Worm (Caenorhabditis elegans) whole organism, mixed stage, embryonic: ENCODE data around the gene Y108G3AL.2.

ENCODE experiments used
- M03D4.4 ChIP-seq: sonication (generic microtip); optimal IDR thresholded peaks from 2 replicates; lab custom pipeline; 2017; ENCODE audit warnings: mild to moderate bottlenecking, missing genetic modification characterization, missing compliant biosample characterization
- bed-3 ChIP-seq: fragments of 200-800 bp; sonication (Bioruptor generic); optimal IDR thresholded peaks from 3 replicates; lab custom pipeline; 2018; ENCODE audit warnings: mild to moderate bottlenecking, missing genetic modification characterization, moderate library complexity, missing compliant biosample characterization
- blmp-1 ChIP-seq: fragments of 150-350 bp; optimal IDR thresholded peaks from 2 replicates; lab custom pipeline; 2014; ENCODE audit warnings: missing biosample characterization, missing genetic modification characterization
- ceh-39 ChIP-seq: fragments of 150-350 bp; optimal IDR thresholded peaks from 2 replicates; lab custom pipeline; 2014; ENCODE audit warnings: missing biosample characterization, missing genetic modification characterization
- ceh-83 ChIP-seq: fragments of 200-800 bp; sonication (Bioruptor generic); optimal IDR thresholded peaks from 2 replicates; lab custom pipeline; 2018; ENCODE audit warnings: mild to moderate bottlenecking, missing genetic modification characterization, missing compliant biosample characterization
- ces-1 ChIP-seq: fragments of 150-350 bp; optimal IDR thresholded peaks from 2 replicates; lab custom pipeline; 2014; ENCODE audit warnings: missing biosample characterization, missing genetic modification reagents, missing genetic modification characterization
- cnd-1 ChIP-seq: fragments of 200-800 bp; sonication (Bioruptor generic); optimal IDR thresholded peaks from 2 replicates; lab custom pipeline; 2018; ENCODE audit warnings: mild to moderate bottlenecking, missing genetic modification characterization, missing compliant biosample characterization
- drap-1 ChIP-seq: fragments of 200-800 bp; sonication (Bioruptor generic); optimal IDR thresholded peaks from 3 replicates; lab custom pipeline; 2018; ENCODE audit warnings: mild to moderate bottlenecking, missing genetic modification characterization, missing compliant biosample characterization
- elt-1 ChIP-seq: sonication (generic microtip); optimal IDR thresholded peaks from 2 replicates; lab custom pipeline; 2017; ENCODE audit warnings: missing genetic modification characterization, mild to moderate bottlenecking, missing compliant biosample characterization, antibody characterized with exemption, moderate library complexity, borderline replicate concordance; ENCODE audit not compliant: insufficient read depth
- elt-3 ChIP-seq: fragments of 150-350 bp; optimal IDR thresholded peaks from 2 replicates; lab custom pipeline; 2014; ENCODE audit warnings: missing biosample characterization, missing genetic modification characterization
- flh-1 ChIP-seq: fragments of 200-800 bp; sonication (Bioruptor generic); optimal IDR thresholded peaks from 2 replicates; lab custom pipeline; 2018; ENCODE audit warnings: mild to moderate bottlenecking, missing genetic modification characterization, moderate library complexity, missing compliant biosample characterization
- ham-2 ChIP-seq: fragments of 200-800 bp; sonication (Bioruptor generic); optimal IDR thresholded peaks from 2 replicates; lab custom pipeline; 2018; ENCODE audit warnings: mild to moderate bottlenecking, missing genetic modification characterization, missing compliant biosample characterization
- hlh-1 ChIP-seq: fragments of 150-350 bp; optimal IDR thresholded peaks from 2 replicates; lab custom pipeline; 2014; ENCODE audit warnings: missing biosample characterization, missing genetic modification reagents, missing genetic modification characterization
- lin-13 ChIP-seq: fragments of 150-350 bp; optimal IDR thresholded peaks from 2 replicates; lab custom pipeline; 2014; ENCODE audit warnings: missing biosample characterization, missing genetic modification characterization
- lin-32 ChIP-seq: fragments of 200-800 bp; sonication (Bioruptor generic); optimal IDR thresholded peaks from 2 replicates; lab custom pipeline; 2018; ENCODE audit warnings: mild to moderate bottlenecking, missing genetic modification characterization, missing compliant biosample characterization
- lsy-2 ChIP-seq: fragments of 150-350 bp; optimal IDR thresholded peaks from 2 replicates; lab custom pipeline; 2014; ENCODE audit warnings: missing biosample characterization, missing genetic modification characterization
- mab-5 ChIP-seq: fragments of 150-350 bp; optimal IDR thresholded peaks from 2 replicates; lab custom pipeline; 2014; ENCODE audit warnings: missing biosample characterization, missing genetic modification characterization
- mep-1 ChIP-seq: fragments of 150-350 bp; optimal IDR thresholded peaks from 2 replicates; lab custom pipeline; 2017; ENCODE audit warnings: missing biosample characterization, missing genetic modification reagents, missing genetic modification characterization, inconsistent platforms
- mls-2 ChIP-seq: sonication (generic microtip); optimal IDR thresholded peaks from 2 replicates; lab custom pipeline; 2016; ENCODE audit warnings: mild to moderate bottlenecking, missing genetic modification characterization, moderate library complexity, missing compliant biosample characterization
- nhr-12 ChIP-seq: fragments of 150-350 bp; optimal IDR thresholded peaks from 2 replicates; lab custom pipeline; 2014; ENCODE audit warnings: missing biosample characterization, missing genetic modification characterization
- nhr-2 ChIP-seq: fragments of 150-350 bp; optimal IDR thresholded peaks from 2 replicates; lab custom pipeline; 2014; ENCODE audit warnings: missing biosample characterization, missing genetic modification characterization
- nhr-237 ChIP-seq: fragments of 150-350 bp; optimal IDR thresholded peaks from 2 replicates; lab custom pipeline; 2014; ENCODE audit warnings: missing biosample characterization, missing genetic modification characterization
- nhr-28 ChIP-seq: fragments of 150-350 bp; optimal IDR thresholded peaks from 2 replicates; lab custom pipeline; 2014; ENCODE audit warnings: missing biosample characterization, missing genetic modification characterization
- nhr-76 ChIP-seq: sonication (generic microtip); optimal IDR thresholded peaks from 2 replicates; lab custom pipeline; 2017; ENCODE audit warnings: missing biosample characterization, missing genetic modification characterization
- pha-4 ChIP-seq: fragments of 150-350 bp; optimal IDR thresholded peaks from 2 replicates; lab custom pipeline; 2018; ENCODE audit warnings: missing biosample characterization, missing genetic modification reagents, missing genetic modification characterization
- sem-2 ChIP-seq: fragments of 200-800 bp; sonication (Bioruptor generic); optimal IDR thresholded peaks from 2 replicates; lab custom pipeline; 2018; ENCODE audit warnings: mild to moderate bottlenecking, missing genetic modification characterization, missing compliant biosample characterization
- snpc-4 ChIP-seq: fragments of 150-350 bp; optimal IDR thresholded peaks from 2 replicates; lab custom pipeline; 2014; ENCODE audit warnings: missing biosample characterization, missing genetic modification characterization
- sptf-1 ChIP-seq: sonication (generic microtip); optimal IDR thresholded peaks from 2 replicates; lab custom pipeline; 2017; ENCODE audit warnings: mild to moderate bottlenecking, missing genetic modification characterization, moderate library complexity, missing compliant biosample characterization
- tbx-8 ChIP-seq: fragments of 200-800 bp; sonication (Bioruptor generic); optimal IDR thresholded peaks from 2 replicates; lab custom pipeline; 2018; ENCODE audit warnings: mild to moderate bottlenecking, missing genetic modification characterization, moderate library complexity, missing compliant biosample characterization
- unc-120 ChIP-seq: sonication (generic microtip); optimal IDR thresholded peaks from 2 replicates; lab custom pipeline; 2017; ENCODE audit warnings: missing genetic modification characterization, missing compliant biosample characterization; ENCODE audit not compliant: poor library complexity, severe bottlenecking
- unc-39 ChIP-seq: fragments of 150-350 bp; optimal IDR thresholded peaks from 2 replicates; lab custom pipeline; 2014; ENCODE audit warnings: missing biosample characterization, missing genetic modification characterization
- unc-62 ChIP-seq: fragments of 150-350 bp; optimal IDR thresholded peaks from 2 replicates; lab custom pipeline; 2014; ENCODE audit warnings: missing biosample characterization, missing genetic modification reagents, missing genetic modification characterization
- zip-8 ChIP-seq: fragments of 150-350 bp; optimal IDR thresholded peaks from 2 replicates; lab custom pipeline; 2014; ENCODE audit warnings: missing biosample characterization, missing genetic modification characterization
- ztf-11 ChIP-seq: fragments of 150-350 bp; optimal IDR thresholded peaks from 2 replicates; lab custom pipeline; 2014; ENCODE audit warnings: missing biosample characterization, missing genetic modification characterization

Y108G3AL.2 gene

DNA sequence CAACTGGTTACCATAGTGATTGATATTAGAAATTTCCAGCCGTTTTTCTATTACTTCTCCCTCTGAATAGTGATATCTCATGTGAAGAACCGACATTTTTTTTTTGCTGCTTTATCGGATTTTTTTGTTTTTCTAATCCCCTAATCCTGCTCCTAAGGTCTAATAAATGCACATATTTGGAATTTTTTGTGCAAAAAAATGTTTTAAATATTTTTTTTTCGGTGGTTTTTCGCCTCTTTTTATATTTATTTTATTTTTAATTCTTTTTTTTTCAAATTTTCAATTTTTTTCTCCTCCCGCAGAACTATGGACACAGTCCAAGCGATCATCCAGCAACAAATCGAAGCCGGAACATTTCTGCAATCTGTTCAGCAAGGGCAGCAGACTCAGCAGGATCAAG, at the start of gene Y108G3AL.2:
Gene Y108G3AL.2, plus strand, starts transcription at position 301 of the 400 bp plus-strand sequence.
- no peak for TF ChIP-seq nhr-28 (tag; lab: Kevin White, UChicago)

ce11 chrV:117312-117711, 49.5 kb upstream of the Y108G3AL.2 start:
- TF ChIP-seq hlh-1 (tag; lab: Kevin White, UChicago) = peak; percentile 25
- no peak for TF ChIP-seq ham-2 (GFP tag; lab: Kevin White, UChicago)

DNA sequence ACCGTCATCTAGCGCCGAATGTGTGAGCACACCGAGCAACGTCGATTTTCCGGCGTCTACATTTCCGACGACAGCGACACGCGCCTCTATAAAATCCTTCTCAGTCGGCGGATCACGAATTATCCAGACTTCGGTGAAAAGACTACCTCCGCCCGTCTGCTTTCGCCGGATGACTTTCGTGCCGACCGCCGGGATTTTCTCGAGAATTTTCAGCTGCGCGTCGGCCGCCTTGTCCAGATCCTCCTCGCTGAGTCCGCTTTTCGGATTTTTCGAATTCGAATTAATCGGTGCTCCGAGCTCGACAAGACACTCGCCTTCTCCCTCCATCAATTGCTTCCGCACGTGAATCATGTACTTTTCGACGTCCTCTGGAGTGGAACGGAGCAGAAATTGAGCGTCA, 44.5 kb upstream of the Y108G3AL.2 start:
- TF ChIP-seq nhr-12 (tag; lab: Kevin White, UChicago) (no peak), sem-2 (GFP tag; lab: Kevin White, UChicago) (no peak), flh-1 (GFP tag; lab: Kevin White, UChicago) (no peak), elt-3 (no peak), nhr-237 (tag; lab: Kevin White, UChicago) (no peak)

DNA sequence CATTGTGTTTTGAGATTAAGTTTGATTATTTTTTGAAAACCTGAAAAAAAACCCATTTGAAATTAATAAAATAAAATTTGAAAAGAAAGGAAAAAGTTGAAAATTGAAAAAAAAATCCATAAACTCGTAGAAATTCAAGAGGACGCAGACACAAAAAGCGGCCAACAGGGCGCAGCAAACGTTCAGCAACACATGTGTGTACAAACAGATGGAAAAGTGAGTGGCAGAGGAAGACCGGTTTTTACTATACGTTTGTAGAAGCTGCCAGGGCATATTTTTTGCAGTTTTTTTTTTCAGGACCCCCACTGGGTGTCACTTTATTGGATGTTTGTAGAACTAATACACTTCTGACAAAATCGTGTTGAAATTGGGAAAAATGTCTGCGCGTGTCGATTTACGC, 44.0 kb upstream of the Y108G3AL.2 start, which contains the start of gene cgp-1:
Gene cgp-1, minus strand, starts transcription at position 40 of the 400 bp plus-strand sequence.
- TF ChIP-seq hlh-1 (tag; lab: Kevin White, UChicago) (peak; percentile 5), mls-2 (tag; lab: Kevin White, UChicago) (no peak), mep-1 (tag; lab: Kevin White, UChicago) (peak; percentile 9), unc-120 (tag; lab: Kevin White, UChicago) (no peak)

- TF ChIP-seq hlh-1 (tag; lab: Kevin White, UChicago) (no peak), drap-1 (GFP tag; lab: Kevin White, UChicago) (no peak), elt-3 (no peak), mab-5 (no peak), ztf-11 (tag; lab: Kevin White, UChicago) (no peak), blmp-1 (tag; lab: Kevin White, UChicago) (no peak), lin-32 (GFP tag; lab: Kevin White, UChicago) (no peak), sem-2 (GFP tag; lab: Kevin White, UChicago) (no peak), unc-62 (no peak), nhr-237 (tag; lab: Kevin White, UChicago) (no peak), lsy-2 (tag; lab: Kevin White, UChicago) (no peak), ceh-83 (GFP tag; lab: Kevin White, UChicago) (no peak), snpc-4 (tag; lab: Kevin White, UChicago) (no peak), unc-39 (tag; lab: Kevin White, UChicago) (no peak), lin-13 (no peak), nhr-12 (tag; lab: Kevin White, UChicago) (no peak), elt-1 (tag; lab: Kevin White, UChicago) (no peak)
Observed at ce11 chrV:123513-123912, 43.3 kb upstream of the Y108G3AL.2 start.

DNA sequence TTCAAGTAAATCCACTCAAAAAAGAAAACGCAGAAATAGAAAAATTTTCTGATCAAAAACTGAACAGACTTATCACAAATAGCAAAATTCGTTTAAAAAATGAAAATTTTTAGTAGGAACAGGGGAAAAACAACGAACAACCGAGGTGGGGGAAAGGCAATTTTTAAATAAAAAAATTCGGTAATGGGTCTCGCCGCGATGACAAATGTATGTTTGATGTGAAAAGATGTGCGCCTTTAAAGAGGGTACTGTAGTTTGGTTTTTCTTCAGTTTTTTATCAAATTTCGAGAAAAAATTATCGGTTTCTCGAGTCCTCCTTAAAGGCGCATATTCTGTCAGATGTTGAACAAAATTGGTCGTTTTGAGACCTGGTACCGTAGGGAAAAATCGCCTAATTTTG, 42.9 kb upstream of the Y108G3AL.2 start:
- TF ChIP-seq unc-62 = no peak
- TF ChIP-seq unc-120 (tag; lab: Kevin White, UChicago) = no peak
- TF ChIP-seq tbx-8 (GFP tag; lab: Kevin White, UChicago) = no peak
- no peak for TF ChIP-seq nhr-237 (tag; lab: Kevin White, UChicago)
- no peak for TF ChIP-seq lsy-2 (tag; lab: Kevin White, UChicago)
- no peak for TF ChIP-seq sem-2 (GFP tag; lab: Kevin White, UChicago)

ce11 chrV:126610-127009, 40.2 kb upstream of the Y108G3AL.2 start, which contains the start of gene W03F9.1:
Gene W03F9.1 (minus strand): TSS chrV:126718.
- TF ChIP-seq elt-1 (tag; lab: Kevin White, UChicago) = no peak
- no peak for TF ChIP-seq tbx-8 (GFP tag; lab: Kevin White, UChicago)
- peak; percentile 23 for TF ChIP-seq lsy-2 (tag; lab: Kevin White, UChicago)
- peak; percentile 18 for TF ChIP-seq pha-4 (tag; lab: Kevin White, UChicago)
- TF ChIP-seq M03D4.4 (tag; lab: Kevin White, UChicago) = no peak
- no peak for TF ChIP-seq nhr-12 (tag; lab: Kevin White, UChicago)
- TF ChIP-seq flh-1 (GFP tag; lab: Kevin White, UChicago) = no peak
- no peak for TF ChIP-seq nhr-76 (tag; lab: Kevin White, UChicago)
- TF ChIP-seq zip-8 (tag; lab: Kevin White, UChicago) = no peak
- TF ChIP-seq unc-62 = no peak
- no peak for TF ChIP-seq hlh-1 (tag; lab: Kevin White, UChicago)
- no peak for TF ChIP-seq unc-39 (tag; lab: Kevin White, UChicago)
- TF ChIP-seq sem-2 (GFP tag; lab: Kevin White, UChicago) = no peak
- TF ChIP-seq cnd-1 = no peak
- no peak for TF ChIP-seq mls-2 (tag; lab: Kevin White, UChicago)
- no peak for TF ChIP-seq nhr-28 (tag; lab: Kevin White, UChicago)
- no peak for TF ChIP-seq unc-120 (tag; lab: Kevin White, UChicago)
- TF ChIP-seq lin-13 = peak; percentile 42
- TF ChIP-seq ztf-11 (tag; lab: Kevin White, UChicago) = no peak
- TF ChIP-seq lin-32 (GFP tag; lab: Kevin White, UChicago) = no peak
- peak; percentile 51 for TF ChIP-seq mep-1 (tag; lab: Kevin White, UChicago)
- TF ChIP-seq blmp-1 (tag; lab: Kevin White, UChicago) = no peak
- no peak for TF ChIP-seq drap-1 (GFP tag; lab: Kevin White, UChicago)
- TF ChIP-seq ceh-39 = no peak
- peak; percentile 92 for TF ChIP-seq ces-1
- TF ChIP-seq elt-3 = no peak
- TF ChIP-seq ceh-83 (GFP tag; lab: Kevin White, UChicago) = no peak
- no peak for TF ChIP-seq nhr-2
- TF ChIP-seq bed-3 (GFP tag; lab: Kevin White, UChicago) = no peak
- no peak for TF ChIP-seq mab-5
- TF ChIP-seq sptf-1 (tag; lab: Kevin White, UChicago) = no peak
